Worm (Caenorhabditis elegans): ENCODE measurements around the gene smc-4.

ce11 chrIII:4594762-4595523, 7.6 kb downstream of the smc-4 start:
- TF ChIP-seq ceh-19 (GFP tag; optimal IDR thresholded peaks at IDR 0.05), result no peak
- TF ChIP-seq ama-1 (optimal IDR thresholded peaks at IDR 0.05), result no peak
- no peak for TF ChIP-seq tbx-2 (tag; optimal IDR thresholded peaks at IDR 0.05)
- no peak for TF ChIP-seq hlh-30 (tag; optimal IDR thresholded peaks at IDR 0.05; ENCODE audit: insufficient read depth)
- TF ChIP-seq fkh-6 (tag; optimal IDR thresholded peaks at IDR 0.05), result no peak
- TF ChIP-seq gmeb-2 (tag; optimal IDR thresholded peaks at IDR 0.05), result no peak
- TF ChIP-seq C08G9.2 (tag; optimal IDR thresholded peaks at IDR 0.05), result no peak
- no peak for TF ChIP-seq pha-4 (tag; optimal IDR thresholded peaks at IDR 0.05)
- no peak for TF ChIP-seq sox-2 (GFP tag; IDR thresholded peaks at IDR 0.05)
- no peak for TF ChIP-seq elt-4 (tag; optimal IDR thresholded peaks at IDR 0.05)
- TF ChIP-seq sdc-2 (tag; optimal IDR thresholded peaks at IDR 0.05), result no peak
